Worm (Caenorhabditis elegans): ENCODE data around the gene T14G12.6.

DNA sequence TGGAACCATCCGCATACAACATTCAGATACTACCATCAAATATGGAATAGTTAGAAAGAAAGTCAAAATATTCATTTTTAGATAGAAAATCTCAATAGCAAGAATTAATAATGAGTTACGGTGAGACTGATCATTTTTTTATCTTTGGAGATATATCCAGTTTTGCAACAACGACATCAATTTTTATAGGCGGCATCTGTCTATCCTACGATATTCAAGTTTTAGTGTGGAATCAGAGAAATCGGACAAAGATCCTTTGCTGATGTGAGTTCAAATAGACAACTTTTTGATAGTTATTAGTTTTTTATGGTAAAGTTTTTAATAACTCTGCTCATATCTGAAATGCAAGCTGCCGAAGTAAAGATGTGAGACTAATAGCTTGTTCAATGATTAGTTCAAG lies 7.3 kb upstream of the T14G12.6 start, which contains the start of gene F47B7.4:
- TF ChIP-seq ztf-29 (GFP tag; IDR thresholded peaks at IDR 0.05) (no peak), flt-1 (GFP tag; IDR thresholded peaks at IDR 0.05) (no peak), ztf-23 (GFP tag; IDR thresholded peaks at IDR 0.05) (no peak), med-1 (GFP tag; optimal IDR thresholded peaks at IDR 0.05; ENCODE audit: insufficient read depth) (no peak), tab-1 (GFP tag; IDR thresholded peaks at IDR 0.05) (no peak), klf-2 (GFP tag; conservative IDR thresholded peaks at IDR 0.05) (no peak), cog-1 (tag; optimal IDR thresholded peaks at IDR 0.05) (no peak)

All from whole organism, midembryonic.